In the genomic region with DNA sequence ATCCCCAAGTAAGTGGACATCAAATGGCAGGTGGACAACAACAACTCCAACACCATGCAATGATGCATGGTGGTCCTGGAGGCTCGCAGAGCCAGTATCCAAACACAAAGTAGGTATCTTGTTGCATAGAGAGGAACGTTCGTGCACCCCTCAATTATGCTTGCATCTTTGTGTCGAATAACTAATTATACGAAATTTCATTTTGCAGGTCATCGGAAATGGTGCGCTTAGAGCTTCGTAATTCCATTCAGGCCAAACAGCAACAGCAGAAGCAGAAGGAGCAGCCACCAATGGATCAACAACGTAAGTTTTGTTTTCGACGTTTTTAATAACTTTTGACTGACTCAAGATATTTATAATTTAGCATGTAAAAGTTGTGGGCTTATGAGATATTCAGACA, we compare ENCODE assay signal across 3 worm cellular contexts.
TF ChIP-seq lines count a peak whose summit lies in the region.

No protein-coding gene starts in this region.

TF ChIP-seq in whole organism, L4 larva, 104 proteins besides CTCF, POLR2A, EP300 and RAD21:
- no peak for TF ChIP-seq nhr-25 (tag; optimal IDR thresholded peaks at IDR 0.05; lab: Kevin White, UChicago; ENCODE audit: borderline replicate concordance, insufficient read depth)
- TF ChIP-seq aly-2 (tag; optimal IDR thresholded peaks at IDR 0.05; lab: Kevin White, UChicago): no peak
- TF ChIP-seq zag-1 (tag; optimal IDR thresholded peaks at IDR 0.05; lab: Kevin White, UChicago): no peak
- TF ChIP-seq daf-12 (tag; optimal IDR thresholded peaks at IDR 0.05; lab: Kevin White, UChicago): no peak
- TF ChIP-seq nhr-11 (tag; optimal IDR thresholded peaks at IDR 0.05; lab: Kevin White, UChicago): peak; percentile 8
- no peak for TF ChIP-seq nhr-10 (tag; optimal IDR thresholded peaks at IDR 0.05; lab: Kevin White, UChicago)
- no peak for TF ChIP-seq F44E2.7 (GFP tag; IDR thresholded peaks at IDR 0.05; lab: Robert Waterston, UW)
- TF ChIP-seq sdz-12 (GFP tag; optimal IDR thresholded peaks at IDR 0.05; lab: Kevin White, UChicago): no peak
- peak in 1 of 2 experiments; percentile 50 for TF ChIP-seq daf-16 (GFP tag; optimal IDR thresholded peaks at IDR 0.05; lab: Kevin White, UChicago)
- TF ChIP-seq daf-16 (tag; optimal IDR thresholded peaks at IDR 0.05; lab: Kevin White, UChicago): no peak
- TF ChIP-seq nhr-102 (tag; optimal IDR thresholded peaks at IDR 0.05; lab: Kevin White, UChicago): no peak
- TF ChIP-seq mdl-1 (tag; optimal IDR thresholded peaks at IDR 0.05; lab: Kevin White, UChicago): no peak
- no peak for TF ChIP-seq F26F4.8 (GFP tag; conservative IDR thresholded peaks at IDR 0.05; lab: Robert Waterston, UW)
- TF ChIP-seq pha-4 (GFP tag; IDR thresholded peaks at IDR 0.05; lab: Robert Waterston, UW): no peak
- no peak for TF ChIP-seq pha-4 (tag; optimal IDR thresholded peaks at IDR 0.05; lab: Kevin White, UChicago)
- no peak for TF ChIP-seq nhr-77 (tag; optimal IDR thresholded peaks at IDR 0.05; lab: Kevin White, UChicago)
- TF ChIP-seq snpc-1.2 (GFP tag; IDR thresholded peaks at IDR 0.05; lab: Robert Waterston, UW): no peak
- TF ChIP-seq lin-13 (GFP tag; optimal IDR thresholded peaks at IDR 0.05; lab: Kevin White, UChicago): no peak
- peak in 1 of 2 experiments; percentile 41 for TF ChIP-seq unc-62 (GFP tag; optimal IDR thresholded peaks at IDR 0.05 in 1 of 2; lab: Kevin White, UChicago)
- TF ChIP-seq unc-62 (tag; optimal IDR thresholded peaks at IDR 0.05; lab: Kevin White, UChicago): no peak

TF ChIP-seq in whole organism, late embryonic, 69 proteins besides CTCF, POLR2A, EP300 and RAD21:
- TF ChIP-seq unc-42 (tag; optimal IDR thresholded peaks at IDR 0.05; lab: Kevin White, UChicago) (peak; percentile 69), pat-9 (tag; optimal IDR thresholded peaks at IDR 0.05; lab: Kevin White, UChicago) (no peak)

TF ChIP-seq in whole organism, mixed stage, embryonic, 35 proteins besides CTCF, POLR2A, EP300 and RAD21:
- TF ChIP-seq lin-32 (GFP tag; optimal IDR thresholded peaks at IDR 0.05; lab: Kevin White, UChicago) (no peak), ces-1 (GFP tag; optimal IDR thresholded peaks at IDR 0.05; lab: Kevin White, UChicago) (peak; percentile 74), ceh-43 (GFP tag; optimal IDR thresholded peaks at IDR 0.05; lab: Kevin White, UChicago) (no peak), elt-3 (tag; optimal IDR thresholded peaks at IDR 0.05; lab: Kevin White, UChicago) (no peak)

Comparison
In these comparisons a context has a peak if more than half of its experiments do, and no peak if none do; other contexts are left out.
1. Of the 7 proteins assayed by ChIP-seq in both whole organism, L4 larva and whole organism, late embryonic: peak only in whole organism, L4 larva: nhr-11; only in whole organism, late embryonic: none; in both: none; in neither: 6.